Worm (Caenorhabditis elegans) whole organism, midembryonic: ENCODE data around the gene tbh-1.

Experiments used
- T22C8.4 ChIP-seq: fragments of 200-800 bp; sonication (Bioruptor generic); IDR thresholded peaks from 2 replicates; pipeline ENCODE4 v1.3.6; 2022; ENCODE audit warnings: missing genetic modification characterization, missing compliant biosample characterization
- cog-1 ChIP-seq: sonication (generic microtip); optimal IDR thresholded peaks from 2 replicates; lab custom pipeline; 2016; ENCODE audit warnings: missing genetic modification characterization, missing compliant biosample characterization
- flt-1 ChIP-seq: fragments of 200-800 bp; sonication (Bioruptor generic); IDR thresholded peaks from 2 replicates; pipeline ENCODE4 v1.3.6; 2022; ENCODE audit warnings: missing genetic modification characterization, missing compliant biosample characterization
- klf-2 ChIP-seq: fragments of 200-800 bp; sonication (Bioruptor generic); conservative IDR thresholded peaks from 2 replicates; pipeline ENCODE4 v1.3.6; 2022; ENCODE audit warnings: missing genetic modification reagents, missing genetic modification characterization, missing compliant biosample characterization
- med-1 ChIP-seq: sonication (generic microtip); optimal IDR thresholded peaks from 2 replicates; lab custom pipeline; 2017; ENCODE audit warnings: missing genetic modification characterization, mild to moderate bottlenecking, missing compliant biosample characterization, antibody characterized with exemption, missing genetic modification reagents; ENCODE audit not compliant: insufficient read depth
- ref-1 ChIP-seq: fragments of 200-800 bp; sonication (Bioruptor generic); conservative IDR thresholded peaks from 2 replicates; pipeline ENCODE4 v1.3.6; 2022; ENCODE audit warnings: missing genetic modification reagents, missing genetic modification characterization, missing compliant biosample characterization
- tab-1 ChIP-seq: fragments of 200-800 bp; sonication (Bioruptor generic); IDR thresholded peaks from 2 replicates; pipeline ENCODE4 v1.3.6; 2022; ENCODE audit warnings: missing genetic modification characterization, missing compliant biosample characterization
- ztf-23 ChIP-seq: fragments of 200-800 bp; sonication (Bioruptor generic); IDR thresholded peaks from 2 replicates; pipeline ENCODE4 v1.3.6; 2022; ENCODE audit warnings: missing genetic modification reagents, missing genetic modification characterization, missing compliant biosample characterization
- ztf-29 ChIP-seq: fragments of 200-800 bp; sonication (Bioruptor generic); IDR thresholded peaks from 2 replicates; pipeline ENCODE4 v1.3.6; 2022; ENCODE audit warnings: missing genetic modification reagents, missing genetic modification characterization, missing compliant biosample characterization

The tbh-1 gene

DNA sequence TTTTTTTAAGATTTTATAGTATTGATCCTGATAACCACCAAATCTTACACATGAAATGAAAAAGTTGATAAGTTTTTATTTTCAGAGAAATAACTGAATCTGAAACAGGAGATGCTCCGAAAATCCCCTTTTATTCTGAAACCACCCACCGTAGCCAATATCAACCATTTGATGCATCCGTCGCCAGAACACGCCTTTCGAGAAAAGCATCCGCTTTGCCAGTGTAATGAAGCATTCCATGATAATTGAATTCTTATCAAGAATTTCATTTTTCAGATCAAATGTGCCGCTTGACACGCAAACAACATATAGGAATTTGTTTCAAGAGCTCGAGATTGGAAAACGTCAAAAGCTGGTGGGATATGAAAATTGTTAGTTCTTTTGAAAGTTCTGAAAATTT, at the start of gene tbh-1:
tbh-1 (minus strand) TSS at position 101 of the 400 bp plus-strand sequence.
- TF ChIP-seq T22C8.4 (GFP tag; lab: Robert Waterston, UW) (no peak), ztf-23 (GFP tag; lab: Robert Waterston, UW) (no peak)

DNA sequence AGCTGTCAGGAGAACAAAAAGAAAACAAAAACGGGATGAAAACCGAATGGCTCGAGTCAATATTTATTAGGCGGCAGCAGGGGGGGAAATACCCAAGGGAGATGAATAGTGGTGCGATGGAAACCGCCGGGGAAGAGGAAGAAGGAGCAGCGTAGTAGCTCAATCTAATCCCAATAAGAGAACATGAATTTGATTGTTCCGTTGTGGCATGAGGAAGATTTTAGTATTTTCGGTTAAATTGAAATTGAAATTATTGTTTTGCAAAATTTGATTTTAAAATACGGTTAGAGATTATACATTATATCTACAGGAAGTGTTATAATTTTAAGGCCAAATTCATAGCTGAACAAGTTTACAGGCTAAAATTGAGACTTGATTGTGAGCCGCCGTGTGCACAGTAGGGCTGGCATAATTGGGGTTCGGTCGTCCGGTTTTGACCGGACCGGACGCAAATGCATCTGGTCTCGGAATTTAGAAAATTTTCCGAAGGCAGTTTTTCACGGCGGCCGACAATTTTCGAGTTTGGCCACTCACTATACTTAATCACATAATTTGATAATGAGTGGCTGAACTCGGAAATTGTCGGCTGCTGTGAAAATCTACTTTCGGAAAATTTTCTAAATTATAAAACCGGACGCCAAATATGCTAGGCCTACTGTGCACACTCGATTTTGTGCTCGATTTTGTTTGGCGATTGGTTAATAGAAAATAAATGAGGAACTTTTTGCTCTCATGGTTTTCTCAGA, 47.5 kb upstream of the tbh-1 start:
- TF ChIP-seq klf-2 (GFP tag; lab: Robert Waterston, UW) (no peak), cog-1 (no peak), ref-1 (GFP tag; lab: Robert Waterston, UW) (no peak), ztf-29 (GFP tag; lab: Robert Waterston, UW) (no peak), flt-1 (GFP tag; lab: Robert Waterston, UW) (no peak), ztf-23 (GFP tag; lab: Robert Waterston, UW) (no peak), med-1 (GFP tag; lab: Kevin White, UChicago) (no peak)

DNA sequence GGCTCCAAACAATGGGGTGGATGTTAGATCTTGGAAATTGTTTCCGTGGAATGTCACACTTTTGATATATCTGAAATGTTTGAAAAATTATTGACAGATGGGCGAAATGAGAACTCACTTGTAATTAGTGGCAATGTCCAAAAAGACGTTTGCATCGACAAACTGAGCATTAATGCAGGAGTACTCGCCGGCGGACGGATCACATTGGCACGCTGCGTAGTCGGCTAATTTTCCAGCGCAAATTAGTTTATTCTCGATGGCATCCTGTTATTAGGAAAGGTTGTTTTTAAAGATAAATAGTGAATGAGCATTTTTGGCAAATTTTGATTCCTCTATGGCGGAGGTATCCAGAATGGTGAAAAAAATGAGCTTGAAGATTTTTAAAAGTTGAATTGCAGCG, 46.1 kb upstream of the tbh-1 start:
- TF ChIP-seq med-1 (GFP tag; lab: Kevin White, UChicago), result no peak
- TF ChIP-seq tab-1 (GFP tag; lab: Robert Waterston, UW), result no peak
- no peak for TF ChIP-seq ztf-29 (GFP tag; lab: Robert Waterston, UW)
- TF ChIP-seq ref-1 (GFP tag; lab: Robert Waterston, UW), result no peak
- no peak for TF ChIP-seq cog-1
- TF ChIP-seq flt-1 (GFP tag; lab: Robert Waterston, UW), result no peak
- no peak for TF ChIP-seq T22C8.4 (GFP tag; lab: Robert Waterston, UW)
- no peak for TF ChIP-seq ztf-23 (GFP tag; lab: Robert Waterston, UW)
- TF ChIP-seq klf-2 (GFP tag; lab: Robert Waterston, UW), result no peak

DNA sequence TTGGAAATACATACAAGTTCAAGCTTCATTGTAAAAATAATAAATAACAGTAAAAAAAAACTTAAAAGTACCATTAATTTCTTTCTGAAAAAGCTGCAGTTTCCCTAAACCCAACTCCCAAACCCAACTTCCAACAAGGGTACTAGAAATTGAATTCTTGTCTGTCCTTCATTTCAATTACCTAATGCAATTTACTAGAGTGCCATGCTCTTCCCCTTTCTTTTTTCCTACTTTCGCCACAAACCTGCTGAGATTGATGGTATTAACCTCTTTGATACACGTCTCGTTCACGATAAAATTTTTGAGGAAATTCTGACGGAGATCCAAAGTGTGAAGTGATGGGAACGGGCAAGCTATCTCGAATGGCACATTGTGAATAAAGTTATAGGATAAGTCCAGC, 43.2 kb upstream of the tbh-1 start:
- TF ChIP-seq med-1 (GFP tag; lab: Kevin White, UChicago) (no peak), ztf-23 (GFP tag; lab: Robert Waterston, UW) (no peak), ref-1 (GFP tag; lab: Robert Waterston, UW) (no peak), flt-1 (GFP tag; lab: Robert Waterston, UW) (no peak)

DNA sequence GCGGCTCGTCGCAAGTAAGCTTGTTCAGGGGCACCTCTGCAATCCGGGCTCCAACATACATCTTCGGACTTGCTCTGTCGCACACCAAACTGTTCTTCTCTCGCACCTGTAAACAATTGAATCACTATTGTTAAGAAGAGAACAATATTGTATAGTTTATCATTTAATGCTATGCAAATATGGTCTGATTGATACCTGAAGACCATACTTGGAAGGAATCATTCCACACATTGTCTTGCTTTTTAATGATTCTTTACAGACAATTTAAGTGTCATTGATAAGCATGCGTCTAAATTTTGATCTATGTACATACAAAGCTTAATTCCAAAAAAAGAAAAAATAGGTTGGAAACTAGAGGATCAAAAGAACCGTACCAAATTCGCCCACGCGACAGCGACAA, 42.2 kb upstream of the tbh-1 start:
- TF ChIP-seq klf-2 (GFP tag; lab: Robert Waterston, UW) (no peak), ztf-23 (GFP tag; lab: Robert Waterston, UW) (no peak), tab-1 (GFP tag; lab: Robert Waterston, UW) (no peak)

DNA sequence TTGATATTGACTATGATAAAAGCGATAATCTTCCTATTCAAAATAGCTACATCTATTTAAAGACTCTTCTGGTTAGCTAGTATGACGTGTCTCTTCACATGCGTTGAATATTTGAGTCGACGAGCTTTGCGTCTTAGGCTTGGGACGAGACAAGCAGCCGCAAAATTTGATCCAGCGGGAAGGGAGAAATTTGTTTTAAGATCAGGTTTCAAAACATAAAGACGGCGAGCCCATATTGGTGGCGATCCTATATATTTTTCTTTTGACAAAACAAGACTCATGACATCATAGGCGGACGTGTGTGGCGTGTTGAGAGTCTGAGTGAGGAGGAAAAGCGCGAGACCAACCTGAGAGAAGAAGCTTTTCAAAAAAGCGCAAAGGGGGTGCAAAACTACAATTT, 40.8 kb upstream of the tbh-1 start:
- TF ChIP-seq med-1 (GFP tag; lab: Kevin White, UChicago) (no peak), klf-2 (GFP tag; lab: Robert Waterston, UW) (no peak), ztf-23 (GFP tag; lab: Robert Waterston, UW) (no peak)

DNA sequence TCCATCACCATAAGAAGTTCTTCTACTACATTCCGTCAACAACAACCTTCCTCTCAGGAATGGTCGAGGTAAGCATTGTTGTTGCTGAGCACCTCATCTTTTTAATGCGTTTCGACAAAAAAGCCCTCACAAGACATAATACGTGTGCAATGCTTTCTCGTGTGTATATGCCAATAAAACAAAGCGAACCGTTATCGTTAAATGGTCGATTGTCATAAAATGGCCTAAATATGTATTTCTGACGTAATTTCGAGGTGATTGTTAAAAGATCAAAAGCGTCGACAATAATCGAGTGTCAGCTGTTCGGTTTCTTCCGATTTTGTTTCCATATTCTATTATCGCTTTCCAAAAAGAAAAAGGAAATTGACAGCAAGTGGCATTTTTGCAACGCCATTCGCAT, 40.0 kb upstream of the tbh-1 start:
- TF ChIP-seq T22C8.4 (GFP tag; lab: Robert Waterston, UW), result no peak
- TF ChIP-seq med-1 (GFP tag; lab: Kevin White, UChicago), result no peak
- TF ChIP-seq ztf-23 (GFP tag; lab: Robert Waterston, UW), result no peak
- TF ChIP-seq tab-1 (GFP tag; lab: Robert Waterston, UW), result no peak
- TF ChIP-seq ztf-29 (GFP tag; lab: Robert Waterston, UW), result no peak
- no peak for TF ChIP-seq cog-1
- TF ChIP-seq ref-1 (GFP tag; lab: Robert Waterston, UW), result no peak
- no peak for TF ChIP-seq klf-2 (GFP tag; lab: Robert Waterston, UW)
- no peak for TF ChIP-seq flt-1 (GFP tag; lab: Robert Waterston, UW)

DNA sequence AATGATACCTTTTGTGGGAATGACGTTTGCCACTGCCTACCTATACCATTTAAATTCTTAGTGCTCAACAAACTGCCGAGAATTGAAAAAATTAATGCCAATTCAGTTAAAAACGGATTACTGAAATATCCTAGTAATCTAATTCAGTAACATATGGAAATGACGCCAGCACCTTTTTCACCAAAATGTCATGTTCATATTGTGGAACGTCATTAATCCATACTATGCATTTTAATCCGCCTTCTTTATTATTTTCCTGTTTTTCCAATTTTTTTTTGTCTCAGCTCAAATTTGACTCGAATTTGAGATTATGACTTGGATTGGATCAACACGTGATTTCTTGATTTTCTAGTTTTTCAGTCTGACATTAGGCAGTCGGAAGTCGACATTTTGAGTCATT, 36.7 kb upstream of the tbh-1 start:
- TF ChIP-seq flt-1 (GFP tag; lab: Robert Waterston, UW), result no peak
- TF ChIP-seq ref-1 (GFP tag; lab: Robert Waterston, UW), result no peak
- TF ChIP-seq T22C8.4 (GFP tag; lab: Robert Waterston, UW), result no peak
- no peak for TF ChIP-seq klf-2 (GFP tag; lab: Robert Waterston, UW)
- no peak for TF ChIP-seq ztf-23 (GFP tag; lab: Robert Waterston, UW)
- TF ChIP-seq ztf-29 (GFP tag; lab: Robert Waterston, UW), result no peak
- TF ChIP-seq med-1 (GFP tag; lab: Kevin White, UChicago), result no peak
- TF ChIP-seq tab-1 (GFP tag; lab: Robert Waterston, UW), result no peak
- no peak for TF ChIP-seq cog-1

DNA sequence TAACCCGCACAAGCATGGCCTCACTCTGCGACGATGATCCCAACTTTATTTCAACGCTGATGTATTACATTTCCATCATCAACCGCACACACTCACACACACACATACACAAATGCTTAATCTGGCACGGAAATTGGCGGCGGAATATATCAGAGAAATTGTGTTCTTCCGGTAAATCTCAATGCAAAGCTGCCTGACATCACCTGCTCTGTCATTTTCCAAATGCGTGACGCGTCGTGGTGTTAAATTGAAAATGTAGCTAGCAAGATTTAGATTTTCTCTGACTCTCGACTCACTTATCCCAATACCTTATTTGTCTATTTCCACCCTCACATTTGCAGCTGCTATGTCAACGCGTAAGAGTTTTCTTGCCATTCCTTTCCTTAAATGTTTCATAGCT, 34.6 kb upstream of the tbh-1 start:
- TF ChIP-seq T22C8.4 (GFP tag; lab: Robert Waterston, UW), result no peak
- TF ChIP-seq ztf-23 (GFP tag; lab: Robert Waterston, UW), result no peak
- TF ChIP-seq tab-1 (GFP tag; lab: Robert Waterston, UW), result no peak
- TF ChIP-seq cog-1, result no peak
- no peak for TF ChIP-seq klf-2 (GFP tag; lab: Robert Waterston, UW)

DNA sequence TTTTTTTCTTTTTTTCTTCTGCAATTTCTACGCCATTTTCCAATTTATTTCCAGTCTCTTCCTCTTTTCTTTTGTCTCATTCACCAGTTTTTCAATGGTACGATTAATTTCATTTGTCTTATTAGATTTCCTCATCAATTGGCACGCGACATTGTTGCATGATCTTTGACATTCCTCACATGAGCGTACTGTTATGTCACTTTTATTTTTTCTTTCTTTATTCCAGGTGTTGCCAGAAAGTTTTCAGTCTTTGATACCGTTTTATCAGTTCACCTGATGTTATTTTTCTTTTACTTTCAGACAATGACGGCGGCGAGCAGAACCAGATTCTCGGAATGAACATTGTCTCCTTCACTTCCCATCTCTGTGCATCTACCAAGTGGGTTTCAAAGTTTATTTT, 32.7 kb upstream of the tbh-1 start, which contains the start of the genes olrn-1 and C02C6.14:
olrn-1 (plus strand) TSS at position 301 of the 400 bp plus-strand sequence.
C02C6.14 (plus strand) TSS at position 304 of the 400 bp plus-strand sequence.
- no peak for TF ChIP-seq cog-1
- no peak for TF ChIP-seq klf-2 (GFP tag; lab: Robert Waterston, UW)
- TF ChIP-seq ztf-23 (GFP tag; lab: Robert Waterston, UW), result no peak
- TF ChIP-seq tab-1 (GFP tag; lab: Robert Waterston, UW), result no peak
- TF ChIP-seq ztf-29 (GFP tag; lab: Robert Waterston, UW), result no peak
- no peak for TF ChIP-seq ref-1 (GFP tag; lab: Robert Waterston, UW)
- no peak for TF ChIP-seq flt-1 (GFP tag; lab: Robert Waterston, UW)
- no peak for TF ChIP-seq T22C8.4 (GFP tag; lab: Robert Waterston, UW)
- TF ChIP-seq med-1 (GFP tag; lab: Kevin White, UChicago), result no peak
